Fruit fly (Drosophila melanogaster) whole organism, embryonic: ENCODE results near the gene CG6330.

Source experiments
- Aef1 ChIP-seq: fragments of 200-800 bp; sonication (Bioruptor generic); IDR thresholded peaks from 3 replicates; pipeline ENCODE4 v1.3.6; 2022; ENCODE audit warnings: missing biosample characterization, missing genetic modification characterization
- Antp ChIP-seq: fragments of 200-800 bp; sonication (Bioruptor generic); optimal IDR thresholded peaks from 3 replicates; lab custom pipeline; 2016; ENCODE audit warnings: missing biosample characterization, missing genetic modification characterization
- B-H2 ChIP-seq: fragments of 200-800 bp; sonication (Bioruptor generic); optimal IDR thresholded peaks from 2 replicates; lab custom pipeline; 2018; ENCODE audit warnings: missing biosample characterization, mild to moderate bottlenecking, missing genetic modification characterization
- CG11085 ChIP-seq: fragments of 200-800 bp; sonication (Bioruptor generic); IDR thresholded peaks from 2 replicates; pipeline ENCODE4 v1.3.6; 2022; ENCODE audit warnings: missing biosample characterization, missing genetic modification characterization
- CG11456 ChIP-seq: fragments of 200-800 bp; sonication (Bioruptor generic); IDR thresholded peaks from 3 replicates; pipeline ENCODE4 v1.3.6; 2022; ENCODE audit warnings: missing biosample characterization, missing genetic modification characterization
- CG11723 ChIP-seq: fragments of 200-800 bp; sonication (Bioruptor generic); optimal IDR thresholded peaks from 2 replicates; lab custom pipeline; 2017; ENCODE audit warnings: missing biosample characterization, mild to moderate bottlenecking, missing genetic modification characterization
- CG12236 ChIP-seq: fragments of 200-800 bp; sonication (Bioruptor generic); optimal IDR thresholded peaks from 2 replicates; lab custom pipeline; 2016; ENCODE audit warnings: missing biosample characterization, missing genetic modification characterization
- CG12391 ChIP-seq: fragments of 200-800 bp; sonication (Bioruptor generic); optimal IDR thresholded peaks from 3 replicates; lab custom pipeline; 2018; ENCODE audit warnings: missing biosample characterization, mild to moderate bottlenecking, missing genetic modification characterization, moderate library complexity
- CG12659 ChIP-seq: fragments of 200-800 bp; sonication (Bioruptor generic); optimal IDR thresholded peaks from 3 replicates; lab custom pipeline; 2017; ENCODE audit warnings: mild to moderate bottlenecking, missing biosample characterization, missing genetic modification reagents, missing genetic modification characterization
- CG14860 ChIP-seq: fragments of 200-800 bp; sonication (Bioruptor generic); IDR thresholded peaks from 3 replicates; pipeline ENCODE4 v1.3.6; 2022; ENCODE audit warnings: missing biosample characterization, missing genetic modification characterization; ENCODE audit not compliant: partially characterized antibody
- CG1647 ChIP-seq: fragments of 200-800 bp; sonication (Bioruptor generic); optimal IDR thresholded peaks from 3 replicates; lab custom pipeline; 2016; ENCODE audit warnings: missing biosample characterization, missing genetic modification characterization
- CG17912 ChIP-seq: fragments of 200-800 bp; sonication (Bioruptor generic); optimal IDR thresholded peaks from 2 replicates; lab custom pipeline; 2018; ENCODE audit warnings: missing biosample characterization, mild to moderate bottlenecking, missing genetic modification characterization
- CG1792 ChIP-seq: fragments of 200-800 bp; sonication (Bioruptor generic); optimal IDR thresholded peaks from 2 replicates; lab custom pipeline; 2016; ENCODE audit warnings: missing biosample characterization, missing genetic modification characterization
- CG2678 ChIP-seq: fragments of 200-800 bp; sonication (Bioruptor generic); optimal IDR thresholded peaks from 3 replicates; lab custom pipeline; 2019; ENCODE audit warnings: missing biosample characterization, mild to moderate bottlenecking, missing genetic modification characterization, moderate library complexity
- CG30431 ChIP-seq: fragments of 200-800 bp; sonication (Bioruptor generic); optimal IDR thresholded peaks from 2 replicates; lab custom pipeline; 2017; ENCODE audit warnings: missing biosample characterization, missing genetic modification characterization
- CG31441 ChIP-seq: fragments of 200-800 bp; sonication (Bioruptor generic); IDR thresholded peaks from 2 replicates; pipeline ENCODE4 v1.3.6; 2022; ENCODE audit warnings: missing biosample characterization, missing genetic modification characterization
- CG32767 ChIP-seq: fragments of 200-800 bp; sonication (Bioruptor generic); IDR thresholded peaks from 2 replicates; pipeline ENCODE4 v1.3.6; 2022; ENCODE audit warnings: missing biosample characterization, missing genetic modification characterization
- CG32772 ChIP-seq: fragments of 200-800 bp; sonication (Bioruptor generic); IDR thresholded peaks from 2 replicates; pipeline ENCODE4 v1.3.6; 2022; ENCODE audit warnings: missing biosample characterization, missing genetic modification characterization
- CG3847 ChIP-seq: fragments of 200-800 bp; sonication (Bioruptor generic); IDR thresholded peaks from 2 replicates; pipeline ENCODE4 v1.3.6; 2022; ENCODE audit warnings: missing biosample characterization, missing genetic modification characterization
- CG42726 ChIP-seq: fragments of 200-800 bp; sonication (Bioruptor generic); IDR thresholded peaks from 2 replicates; pipeline ENCODE4 v1.3.6; 2022; ENCODE audit warnings: missing biosample characterization, missing genetic modification characterization; ENCODE audit not compliant: partially characterized antibody
- CG6765 ChIP-seq: fragments of 200-800 bp; sonication (Bioruptor generic); optimal IDR thresholded peaks from 3 replicates; lab custom pipeline; 2017; ENCODE audit warnings: missing biosample characterization, mild to moderate bottlenecking, missing genetic modification characterization
- CG6791 ChIP-seq: fragments of 200-800 bp; sonication (Bioruptor generic); IDR thresholded peaks from 3 replicates; pipeline ENCODE4 v1.3.6; 2022; ENCODE audit warnings: missing biosample characterization, missing genetic modification characterization; ENCODE audit not compliant: partially characterized antibody
- CG6813 ChIP-seq: fragments of 200-800 bp; sonication (Bioruptor generic); optimal IDR thresholded peaks from 2 replicates; lab custom pipeline; 2017; ENCODE audit warnings: missing biosample characterization, missing genetic modification characterization, mild to moderate bottlenecking, moderate library complexity, missing genetic modification reagents
- CG7357 ChIP-seq: fragments of 200-800 bp; sonication (Bioruptor generic); IDR thresholded peaks from 3 replicates; pipeline ENCODE4 v1.3.6; 2022; ENCODE audit warnings: missing biosample characterization, missing genetic modification characterization
- CG8924 ChIP-seq: fragments of 200-800 bp; optimal IDR thresholded peaks from 3 replicates; lab custom pipeline; 2019; ENCODE audit warnings: missing biosample characterization, mild to moderate bottlenecking, missing genetic modification characterization, moderate library complexity
- Eip74EF ChIP-seq, 2 experiments: fragments of 200-800 bp in 1 of 2; fragments of >200 bp in 1 of 2; sonication (Bioruptor generic) in 1 of 2; optimal IDR thresholded peaks; 2 replicates each; lab custom pipeline; 2017 to 2019; ENCODE audit warnings: missing biosample characterization in 2 of 2, missing genetic modification characterization in 2 of 2, mild to moderate bottlenecking in 1 of 2, moderate library complexity in 1 of 2
- Ets65A ChIP-seq: fragments of 200-800 bp; sonication (Bioruptor generic); peaks from one replicate; lab custom pipeline; 2016; ENCODE audit warnings: missing biosample characterization, missing genetic modification characterization
- Hr78 ChIP-seq, 2 experiments: fragments of 200-800 bp in 1 of 2; fragments of >200 bp in 1 of 2; sonication (Bioruptor generic) in 1 of 2; optimal IDR thresholded peaks; 2 replicates each; lab custom pipeline; 2017 to 2019; ENCODE audit warnings: missing biosample characterization in 2 of 2, missing genetic modification characterization in 2 of 2, mild to moderate bottlenecking in 1 of 2, moderate library complexity in 1 of 2
- Mes4 ChIP-seq: fragments of 200-800 bp; sonication (Bioruptor generic); optimal IDR thresholded peaks from 2 replicates; lab custom pipeline; 2016; ENCODE audit warnings: missing biosample characterization, missing genetic modification characterization
- Oaz ChIP-seq: fragments of 200-800 bp; sonication (Bioruptor generic); IDR thresholded peaks from 2 replicates; pipeline ENCODE4 v1.3.6; 2022; ENCODE audit warnings: missing biosample characterization, missing genetic modification characterization
- Rx ChIP-seq: fragments of 200-800 bp; sonication (Bioruptor generic); IDR thresholded peaks from 2 replicates; pipeline ENCODE4 v1.3.6; 2022; ENCODE audit warnings: missing biosample characterization, missing genetic modification characterization
- Trl ChIP-seq, 3 experiments: fragments of >200 bp in 2 of 3; fragments of 200-800 bp in 1 of 3; sonication (Bioruptor generic) in 1 of 3; optimal IDR thresholded peaks; 2 replicates in 1 of 3; 3 replicates in 2 of 3; lab custom pipeline; 2016 to 2017; ENCODE audit warnings: missing biosample characterization in 1 of 3, missing genetic modification characterization in 1 of 3
- ac ChIP-seq: fragments of 200-800 bp; sonication (Bioruptor generic); optimal IDR thresholded peaks from 3 replicates; lab custom pipeline; 2017; ENCODE audit warnings: missing biosample characterization, mild to moderate bottlenecking, missing genetic modification characterization
- cg ChIP-seq: fragments of 200-800 bp; sonication (Bioruptor generic); optimal IDR thresholded peaks from 3 replicates; lab custom pipeline; 2019; ENCODE audit warnings: missing biosample characterization, mild to moderate bottlenecking, missing genetic modification characterization, moderate library complexity
- cwo ChIP-seq: fragments of 200-800 bp; sonication (Bioruptor generic); optimal IDR thresholded peaks from 3 replicates; lab custom pipeline; 2017; ENCODE audit warnings: missing biosample characterization, missing genetic modification characterization, mild to moderate bottlenecking, moderate library complexity, missing genetic modification reagents
- fd96Cb ChIP-seq: fragments of 200-800 bp; sonication (Bioruptor generic); optimal IDR thresholded peaks from 2 replicates; lab custom pipeline; 2018; ENCODE audit warnings: missing biosample characterization, mild to moderate bottlenecking, missing genetic modification characterization, moderate library complexity
- h ChIP-seq: fragments of >200 bp; optimal IDR thresholded peaks from 2 replicates; lab custom pipeline; 2017
- lov ChIP-seq, 2 experiments: fragments of 200-800 bp in 1 of 2; fragments of >200 bp in 1 of 2; sonication (Bioruptor generic) in 1 of 2; IDR thresholded peaks in 1 of 2; optimal IDR thresholded peaks in 1 of 2; 2 replicates in 1 of 2; 3 replicates in 1 of 2; pipeline versions ENCODE4 v1.3.6 to Lab custom; 2017 to 2022; ENCODE audit warnings: missing biosample characterization in 1 of 2, missing genetic modification characterization in 1 of 2
- pnt ChIP-seq: fragments of 200-800 bp; sonication (Bioruptor generic); optimal IDR thresholded peaks from 3 replicates; lab custom pipeline; 2016; ENCODE audit warnings: missing biosample characterization, missing genetic modification characterization
- pzg ChIP-seq: fragments of 200-800 bp; sonication (Bioruptor generic); optimal IDR thresholded peaks from 3 replicates; lab custom pipeline; 2018; ENCODE audit warnings: missing biosample characterization, mild to moderate bottlenecking, missing genetic modification characterization, moderate library complexity
- sim ChIP-seq: fragments of 200-800 bp; sonication (Bioruptor generic); IDR thresholded peaks from 2 replicates; pipeline ENCODE4 v1.3.6; 2022; ENCODE audit warnings: missing biosample characterization, missing genetic modification characterization
- slp2 ChIP-seq: fragments of 200-800 bp; sonication (Bioruptor generic); optimal IDR thresholded peaks from 2 replicates; lab custom pipeline; 2016; ENCODE audit warnings: missing biosample characterization, missing genetic modification characterization
- sr ChIP-seq: fragments of 200-800 bp; sonication (Bioruptor generic); IDR thresholded peaks from 3 replicates; pipeline ENCODE4 v1.3.6; 2022; ENCODE audit warnings: missing biosample characterization, missing genetic modification characterization
- tap ChIP-seq: fragments of 200-800 bp; optimal IDR thresholded peaks from 3 replicates; lab custom pipeline; 2019; ENCODE audit warnings: missing biosample characterization, mild to moderate bottlenecking, missing genetic modification characterization, moderate library complexity
- tgo ChIP-seq: fragments of 200-800 bp; sonication (Bioruptor generic); IDR thresholded peaks from 3 replicates; pipeline ENCODE4 v1.3.6; 2022; ENCODE audit warnings: missing biosample characterization, missing genetic modification characterization
- vfl ChIP-seq: fragments of 200-800 bp; sonication (Bioruptor generic); optimal IDR thresholded peaks from 2 replicates; lab custom pipeline; 2016; ENCODE audit warnings: missing biosample characterization, missing genetic modification characterization
- wdn ChIP-seq: fragments of 200-800 bp; sonication (Bioruptor generic); IDR thresholded peaks from 2 replicates; pipeline ENCODE4 v1.3.6; 2022; ENCODE audit warnings: missing biosample characterization, missing genetic modification characterization
- zen ChIP-seq: fragments of 200-800 bp; sonication (Bioruptor generic); optimal IDR thresholded peaks from 3 replicates; lab custom pipeline; 2018; ENCODE audit warnings: missing biosample characterization, mild to moderate bottlenecking, missing genetic modification characterization, moderate library complexity
- zen2 ChIP-seq: fragments of 200-800 bp; sonication (Bioruptor generic); IDR thresholded peaks from 3 replicates; pipeline ENCODE4 v1.3.6; 2022; ENCODE audit warnings: missing biosample characterization, missing genetic modification characterization; ENCODE audit not compliant: partially characterized antibody

CG6330 gene

dm6 chr3R:26964452-26965133 lies 6.3 kb upstream of the CG6330 start, which contains the start of gene Tsp97E (continued):
- TF ChIP-seq zen2 (GFP tag; lab: Robert Waterston, UW): peak; percentile 54; the same call in 1 of the 3 replicates
- TF ChIP-seq CG12236 (GFP tag; lab: Kevin White, UChicago): no peak
- no peak for TF ChIP-seq Trl (optimal IDR thresholded peaks at IDR 0.05; lab: Kevin White, UChicago)
- TF ChIP-seq Trl (GFP tag; optimal IDR thresholded peaks at IDR 0.05; lab: Kevin White, UChicago): no peak
- TF ChIP-seq fd96Cb (tag; lab: Kevin White, UChicago): no peak
- peak; percentile 19 for TF ChIP-seq CG2678
- peak; percentile 48; the same call in 2 of the 3 replicates for TF ChIP-seq Aef1 (GFP tag; lab: Robert Waterston, UW)
- TF ChIP-seq tgo (GFP tag; lab: Robert Waterston, UW): no peak
- TF ChIP-seq CG6813: no peak
- TF ChIP-seq CG11723 (GFP tag; lab: Kevin White, UChicago): no peak
- TF ChIP-seq pnt (GFP tag; lab: Kevin White, UChicago): no peak
- TF ChIP-seq cg: peak; percentile 2
- no peak for TF ChIP-seq CG11456 (GFP tag; lab: Robert Waterston, UW)
- no peak for TF ChIP-seq h
- no peak for TF ChIP-seq wdn (GFP tag; lab: Robert Waterston, UW)
- TF ChIP-seq ac (GFP tag; lab: Kevin White, UChicago): no peak
- TF ChIP-seq lov (optimal IDR thresholded peaks at IDR 0.05; lab: Kevin White, UChicago): no peak
- TF ChIP-seq lov (GFP tag; IDR thresholded peaks at IDR 0.05; lab: Robert Waterston, UW): no peak
- TF ChIP-seq Hr78 (GFP tag; optimal IDR thresholded peaks at IDR 0.05; lab: Kevin White, UChicago): no peak
- TF ChIP-seq sim (GFP tag; lab: Robert Waterston, UW): no peak
- no peak for TF ChIP-seq CG32767 (GFP tag; lab: Robert Waterston, UW)
- TF ChIP-seq Antp (GFP tag; lab: Kevin White, UChicago): no peak
- TF ChIP-seq CG1647: no peak
- no peak for TF ChIP-seq zen (tag; lab: Kevin White, UChicago)
- TF ChIP-seq tap: no peak
- no peak for TF ChIP-seq CG3847 (GFP tag; lab: Robert Waterston, UW)
- no peak for TF ChIP-seq vfl (GFP tag; lab: Kevin White, UChicago)
- TF ChIP-seq Mes4 (GFP tag; lab: Kevin White, UChicago): no peak
- no peak for TF ChIP-seq CG6765 (GFP tag; lab: Kevin White, UChicago)
- no peak for TF ChIP-seq CG42726 (GFP tag; lab: Robert Waterston, UW)
- TF ChIP-seq CG30431 (GFP tag; lab: Kevin White, UChicago): no peak
- TF ChIP-seq Eip74EF (GFP tag; optimal IDR thresholded peaks at IDR 0.05; lab: Kevin White, UChicago): peak in 1 of 2 experiments; percentile 94
- TF ChIP-seq CG32772 (GFP tag; lab: Robert Waterston, UW): no peak
- no peak for TF ChIP-seq Rx (GFP tag; lab: Robert Waterston, UW)
- TF ChIP-seq slp2 (GFP tag; lab: Kevin White, UChicago): no peak
- TF ChIP-seq CG1792: no peak
- no peak for TF ChIP-seq CG7357 (GFP tag; lab: Robert Waterston, UW)
- TF ChIP-seq pzg (GFP tag; lab: Kevin White, UChicago): peak; percentile 59
- TF ChIP-seq B-H2 (GFP tag; lab: Kevin White, UChicago): no peak
- TF ChIP-seq CG12391: peak; percentile 12
- no peak for TF ChIP-seq sr (GFP tag; lab: Robert Waterston, UW)
- no peak for TF ChIP-seq Ets65A (GFP tag; lab: Kevin White, UChicago)
- peak; percentile 85 for TF ChIP-seq CG14860 (GFP tag; lab: Robert Waterston, UW)
- no peak for TF ChIP-seq CG11085 (GFP tag; lab: Robert Waterston, UW)
- no peak for TF ChIP-seq CG17912 (GFP tag; lab: Kevin White, UChicago)
- 0 out of 2 replicates have a peak, but pooled peaks have one; percentile 21 for TF ChIP-seq CG31441 (GFP tag; lab: Robert Waterston, UW)
- TF ChIP-seq CG8924 (tag; lab: Kevin White, UChicago): peak; percentile 13
- TF ChIP-seq cwo (GFP tag; lab: Kevin White, UChicago): no peak
- peak; percentile 77 for TF ChIP-seq CG6791 (GFP tag; lab: Robert Waterston, UW)
- peak; percentile 40 for TF ChIP-seq CG12659 (GFP tag; lab: Kevin White, UChicago)
- TF ChIP-seq Oaz: no peak
